Fruit fly (Drosophila melanogaster) Kc167 (cell line): ENCODE data around the gene CG34011.

ENCODE experiments used
- Myc ChIP-seq: fragments of >200 bp; optimal IDR thresholded peaks from 2 replicates; lab custom pipeline; 2017; ENCODE audit warnings: missing external identifiers
- Sin3A ChIP-seq: fragments of >200 bp; optimal IDR thresholded peaks from 2 replicates; lab custom pipeline; 2018; ENCODE audit warnings: missing external identifiers
- h ChIP-seq: fragments of >200 bp; optimal IDR thresholded peaks from 3 replicates; lab custom pipeline; 2018; ENCODE audit warnings: missing external identifiers
- insv ChIP-seq: fragments of >200 bp; optimal IDR thresholded peaks from 3 replicates; lab custom pipeline; 2018; ENCODE audit warnings: missing external identifiers
- psq ChIP-seq: fragments of >200 bp; optimal IDR thresholded peaks from 2 replicates; lab custom pipeline; 2017; ENCODE audit warnings: missing external identifiers
- ttk ChIP-seq: sonication (Bioruptor generic); optimal IDR thresholded peaks from 2 replicates; lab custom pipeline; 2017; ENCODE audit warnings: missing external identifiers

The CG34011 gene

DNA sequence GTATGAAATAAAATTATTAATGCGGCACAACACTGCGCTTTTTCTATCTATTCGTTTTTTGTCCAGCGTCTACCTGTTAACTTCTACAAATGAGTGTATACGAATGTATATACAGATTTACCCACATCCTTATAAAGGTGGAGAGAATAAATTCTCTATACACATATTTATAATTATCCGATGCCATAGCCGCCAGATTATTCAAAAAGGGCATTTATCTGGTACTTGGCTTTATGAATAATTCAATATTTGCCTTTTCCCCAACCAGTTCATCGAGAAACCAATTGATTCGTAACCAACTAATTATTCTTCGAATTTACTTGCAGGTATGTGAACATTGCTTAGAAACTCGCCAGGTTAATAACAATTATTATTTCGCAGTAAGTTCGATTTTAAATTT is 24.6 kb downstream of the CG34011 start, which contains the start of gene CG11147:
Gene CG11147 (minus strand): TSS at position 101 of the 400 bp plus-strand sequence.
- TF ChIP-seq h (lab: Kevin White, UChicago), result no peak
- TF ChIP-seq Myc (lab: Kevin White, UChicago), result no peak
- TF ChIP-seq ttk (lab: Kevin White, UChicago), result no peak
- no peak for TF ChIP-seq psq
- TF ChIP-seq Sin3A (lab: Kevin White, UChicago), result no peak
- TF ChIP-seq insv (lab: Kevin White, UChicago), result no peak

DNA sequence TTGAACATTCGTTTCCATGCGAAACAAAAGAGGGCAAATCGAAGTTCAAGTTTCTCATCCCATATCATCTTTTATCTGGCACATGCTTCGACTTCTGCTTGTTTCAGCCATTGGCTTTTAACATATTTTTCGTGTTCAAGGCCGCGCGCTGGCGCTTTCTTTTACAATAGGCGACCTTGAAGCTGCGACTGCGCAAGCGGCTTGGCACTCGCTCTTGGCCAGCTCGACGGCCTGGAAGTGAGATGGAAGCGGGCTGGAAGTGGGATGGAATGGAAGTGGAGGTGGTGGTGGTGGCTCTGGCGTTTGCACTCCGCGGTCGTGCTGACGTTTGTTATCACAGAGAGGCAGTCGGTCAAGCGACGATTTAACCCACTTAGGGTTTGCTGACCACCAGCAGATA is 25.9 kb downstream of the CG34011 start:
- TF ChIP-seq h (lab: Kevin White, UChicago) (no peak), insv (lab: Kevin White, UChicago) (no peak), ttk (lab: Kevin White, UChicago) (no peak), Sin3A (lab: Kevin White, UChicago) (no peak), psq (no peak), Myc (lab: Kevin White, UChicago) (no peak)

DNA sequence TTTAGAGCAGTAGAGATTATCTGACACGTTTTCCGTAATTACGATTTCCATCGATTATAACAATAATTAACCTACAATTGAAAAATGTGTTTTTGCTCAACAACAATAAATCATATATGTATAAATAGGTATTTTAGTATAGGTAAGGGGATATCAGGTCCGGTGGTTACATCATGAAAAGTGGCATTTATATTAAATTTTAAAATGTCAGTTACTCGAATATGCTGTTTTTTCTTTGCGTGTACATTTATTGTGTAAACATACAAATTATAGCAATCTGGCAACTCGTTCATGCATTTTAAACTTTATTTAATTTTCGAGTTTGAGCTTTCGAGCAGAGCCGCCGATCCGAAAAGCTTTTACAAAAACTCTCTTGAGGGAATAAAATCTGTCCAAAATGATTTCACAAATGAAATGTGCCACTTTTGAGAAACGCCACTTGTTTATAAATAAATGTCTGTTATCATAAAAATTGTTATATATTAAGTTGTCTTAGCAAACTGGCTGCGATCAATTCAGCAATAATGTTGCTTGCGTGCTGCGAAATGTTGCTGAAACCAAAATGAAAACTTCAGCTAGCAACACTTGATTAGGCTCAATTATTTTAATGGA is 27.1 kb downstream of the CG34011 start:
- TF ChIP-seq Myc (lab: Kevin White, UChicago) (no peak), ttk (lab: Kevin White, UChicago) (no peak), h (lab: Kevin White, UChicago) (no peak), insv (lab: Kevin White, UChicago) (no peak), Sin3A (lab: Kevin White, UChicago) (no peak), psq (no peak)

DNA sequence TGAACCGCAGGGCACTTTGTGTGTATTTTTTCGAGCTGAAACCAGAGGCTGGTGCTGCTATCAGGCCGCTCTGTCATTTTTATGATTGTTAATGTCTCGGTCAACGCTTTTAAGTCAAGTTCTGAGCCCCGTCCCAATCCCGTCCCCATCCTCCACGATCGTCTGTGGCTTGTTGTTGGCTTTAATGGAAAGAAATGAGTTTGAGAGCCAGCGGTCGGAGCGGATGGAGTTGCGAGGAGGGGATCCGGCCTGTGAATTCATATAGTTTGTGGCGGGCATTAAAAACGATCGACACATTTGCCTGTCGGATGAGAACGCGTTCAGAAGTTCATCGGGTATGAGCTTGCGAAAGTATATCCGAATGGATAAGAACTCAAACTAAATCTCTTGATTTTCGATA is 29.4 kb downstream of the CG34011 start, which contains the start of gene CG11029:
Gene CG11029 (plus strand): TSS at position 301 of the 400 bp plus-strand sequence.
- TF ChIP-seq ttk (lab: Kevin White, UChicago), result no peak
- TF ChIP-seq Myc (lab: Kevin White, UChicago), result no peak
- no peak for TF ChIP-seq insv (lab: Kevin White, UChicago)

DNA sequence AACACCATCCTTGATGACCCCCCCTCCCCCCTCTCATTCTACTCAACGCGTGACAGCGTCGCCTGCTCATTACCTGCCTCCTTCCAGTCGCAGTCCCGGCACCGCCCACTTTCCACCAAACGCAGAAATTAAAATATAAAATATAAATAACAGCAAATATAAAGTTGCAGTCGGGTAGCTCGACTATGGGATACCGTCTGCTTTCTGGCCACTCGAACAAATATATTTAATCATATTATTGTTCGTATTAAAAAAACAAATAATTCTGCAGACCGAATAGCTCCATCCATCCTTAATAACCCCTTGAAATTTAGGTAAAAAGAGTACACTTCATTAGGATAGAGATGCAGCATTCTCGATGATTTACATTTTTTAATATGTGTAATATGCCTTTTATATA is 31.7 kb downstream of the CG34011 start:
- TF ChIP-seq ttk (lab: Kevin White, UChicago) (no peak), insv (lab: Kevin White, UChicago) (no peak), h (lab: Kevin White, UChicago) (no peak), psq (no peak), Sin3A (lab: Kevin White, UChicago) (no peak), Myc (lab: Kevin White, UChicago) (no peak)

DNA sequence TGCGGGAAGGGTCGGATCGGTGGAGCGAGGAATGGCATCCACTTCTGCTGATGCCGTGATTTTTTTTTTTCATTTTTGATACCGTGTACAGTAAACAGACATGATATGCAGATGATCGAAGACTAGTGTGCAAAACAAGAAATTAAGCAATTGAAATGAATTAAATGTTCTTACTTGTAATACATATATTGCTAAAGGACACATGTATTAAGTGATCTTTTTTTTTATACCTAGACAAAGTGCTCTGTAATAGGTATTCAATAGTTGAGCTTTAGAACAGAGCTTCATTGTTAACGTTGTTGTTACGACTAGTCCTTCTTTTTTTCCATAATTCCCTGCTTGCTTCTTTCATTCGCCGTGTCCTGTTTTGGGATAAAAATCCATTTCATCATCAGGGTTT is 34.9 kb downstream of the CG34011 start:
- TF ChIP-seq Myc (lab: Kevin White, UChicago), result no peak
- no peak for TF ChIP-seq ttk (lab: Kevin White, UChicago)
- TF ChIP-seq h (lab: Kevin White, UChicago), result no peak
- TF ChIP-seq Sin3A (lab: Kevin White, UChicago), result no peak
- TF ChIP-seq insv (lab: Kevin White, UChicago), result no peak
- TF ChIP-seq psq, result no peak

DNA sequence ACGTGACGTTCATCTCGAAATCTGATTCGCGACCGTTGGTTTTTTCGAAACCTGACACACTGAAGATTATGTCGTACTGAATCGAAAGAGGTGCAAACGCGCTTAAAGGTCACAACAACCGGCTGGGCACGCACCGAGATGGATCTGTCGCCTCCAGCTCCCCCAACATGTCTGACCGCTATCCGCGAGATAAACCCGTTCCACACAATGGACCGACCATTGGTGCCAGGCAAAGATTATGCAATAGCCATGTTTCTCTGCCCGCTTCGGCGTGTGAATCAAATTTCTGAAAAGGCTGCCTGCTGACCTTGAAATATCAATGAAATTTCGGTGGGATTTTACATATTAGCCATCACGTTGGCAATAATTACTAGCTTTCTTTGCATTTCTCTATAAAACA is 48.6 kb downstream of the CG34011 start:
- TF ChIP-seq Sin3A (lab: Kevin White, UChicago), result no peak

DNA sequence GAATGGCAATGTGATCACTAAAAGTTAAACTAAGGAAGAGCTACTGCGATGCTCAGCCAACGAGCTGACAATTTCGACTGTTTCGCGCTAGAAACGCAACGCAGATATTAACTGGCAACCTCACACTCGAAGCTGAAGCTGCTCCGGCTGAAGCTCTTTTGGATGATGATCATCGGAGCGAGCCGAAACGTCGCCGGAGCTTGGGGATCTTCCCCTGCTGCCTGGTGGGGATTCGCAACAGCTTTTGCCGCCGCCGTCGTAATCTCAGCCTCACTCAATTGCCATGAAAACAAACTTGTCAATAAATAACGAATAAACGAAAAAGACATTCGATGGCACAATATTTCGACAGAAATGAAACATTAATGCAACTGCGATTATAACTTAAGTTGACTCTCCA is 49.5 kb downstream of the CG34011 start, which contains the start of gene obst-E:
Gene obst-E (minus strand): TSS at position 101 of the 400 bp plus-strand sequence.
- TF ChIP-seq Sin3A (lab: Kevin White, UChicago) (no peak), Myc (lab: Kevin White, UChicago) (no peak), insv (lab: Kevin White, UChicago) (no peak), h (lab: Kevin White, UChicago) (no peak), psq (no peak), ttk (lab: Kevin White, UChicago) (no peak)

DNA sequence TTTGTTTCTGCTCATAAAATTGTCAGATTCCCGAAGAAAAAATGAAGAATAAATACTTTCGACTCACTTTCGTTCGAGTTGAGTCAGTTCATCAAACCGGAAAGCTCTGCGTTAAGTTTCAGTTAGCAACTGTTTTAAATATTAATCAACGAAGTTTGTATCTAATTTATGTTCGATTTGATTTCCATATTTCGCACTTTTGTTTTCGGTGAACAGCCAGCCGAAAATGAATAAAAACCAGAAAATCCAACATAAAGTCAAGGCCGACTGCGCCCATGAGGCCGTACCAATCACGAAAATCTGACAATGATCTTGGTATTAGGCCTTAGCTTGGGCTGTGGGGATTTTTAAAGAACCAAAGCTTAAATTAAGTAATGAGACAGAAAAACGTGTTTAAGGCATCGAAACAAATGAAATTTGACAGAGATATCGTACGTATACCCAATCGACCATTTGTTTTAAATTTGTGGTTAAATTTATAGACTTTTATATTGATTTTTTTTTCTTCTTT is 50.1 kb downstream of the CG34011 start:
- TF ChIP-seq Myc (lab: Kevin White, UChicago) (no peak), ttk (lab: Kevin White, UChicago) (no peak), h (lab: Kevin White, UChicago) (no peak), Sin3A (lab: Kevin White, UChicago) (no peak), psq (no peak), insv (lab: Kevin White, UChicago) (no peak)
